Fruit fly (Drosophila melanogaster) whole organism, prepupa: Measurements from ENCODE around the gene Vps29.

ENCODE experiments used
- Blimp-1 ChIP-seq: fragments of 200-800 bp; sonication (Bioruptor generic); optimal IDR thresholded peaks from 3 replicates; lab custom pipeline; 2017; ENCODE audit warnings: missing biosample characterization, missing genetic modification characterization, mild to moderate bottlenecking, moderate library complexity, missing genetic modification reagents
- CG10669 ChIP-seq: fragments of 200-800 bp; sonication (Bioruptor generic); optimal IDR thresholded peaks from 3 replicates; lab custom pipeline; 2018; ENCODE audit warnings: missing biosample characterization, mild to moderate bottlenecking, missing genetic modification characterization, moderate library complexity
- CG11762 ChIP-seq: fragments of 200-800 bp; sonication (Bioruptor generic); optimal IDR thresholded peaks from 3 replicates; lab custom pipeline; 2016; ENCODE audit warnings: missing biosample characterization, missing genetic modification characterization; ENCODE audit not compliant: insufficient read depth
- CG11902 ChIP-seq: fragments of 200-800 bp; sonication (Bioruptor generic); optimal IDR thresholded peaks from 3 replicates; lab custom pipeline; 2016; ENCODE audit warnings: missing biosample characterization, missing genetic modification characterization
- CG1621 ChIP-seq: fragments of 200-800 bp; sonication (Bioruptor generic); optimal IDR thresholded peaks from 3 replicates; lab custom pipeline; 2018; ENCODE audit warnings: missing biosample characterization, mild to moderate bottlenecking, missing genetic modification characterization
- CG16779 ChIP-seq: fragments of 200-800 bp; sonication (Bioruptor generic); optimal IDR thresholded peaks from 3 replicates; lab custom pipeline; 2017; ENCODE audit warnings: missing biosample characterization, mild to moderate bottlenecking, missing genetic modification characterization
- CG32006 ChIP-seq: fragments of 200-800 bp; sonication (Bioruptor generic); optimal IDR thresholded peaks from 3 replicates; lab custom pipeline; 2017; ENCODE audit warnings: missing biosample characterization, mild to moderate bottlenecking, missing genetic modification characterization
- CG34406 ChIP-seq: fragments of 200-800 bp; sonication (Bioruptor generic); optimal IDR thresholded peaks from 3 replicates; lab custom pipeline; 2016; ENCODE audit warnings: missing biosample characterization, missing genetic modification characterization
- CG4318 ChIP-seq: fragments of 200-800 bp; sonication (Bioruptor generic); optimal IDR thresholded peaks from 3 replicates; lab custom pipeline; 2017; ENCODE audit warnings: missing biosample characterization, mild to moderate bottlenecking, missing genetic modification characterization
- CG6163 ChIP-seq: fragments of 200-800 bp; sonication (Bioruptor generic); IDR thresholded peaks from 3 replicates; pipeline ENCODE4 v1.3.6; 2022; ENCODE audit warnings: missing biosample characterization, missing genetic modification characterization
- CG6276 ChIP-seq: fragments of 200-800 bp; sonication (Bioruptor generic); optimal IDR thresholded peaks from 2 replicates; lab custom pipeline; 2017; ENCODE audit warnings: missing biosample characterization, mild to moderate bottlenecking, missing genetic modification characterization
- CG6792 ChIP-seq: fragments of 200-800 bp; sonication (Bioruptor generic); optimal IDR thresholded peaks from 3 replicates; lab custom pipeline; 2016; ENCODE audit warnings: missing biosample characterization, missing genetic modification characterization
- CG6854 ChIP-seq: fragments of 200-800 bp; sonication (Bioruptor generic); optimal IDR thresholded peaks from 2 replicates; lab custom pipeline; 2017; ENCODE audit warnings: missing biosample characterization, mild to moderate bottlenecking, missing genetic modification characterization
- CG7368 ChIP-seq: fragments of 200-800 bp; sonication (Bioruptor generic); optimal IDR thresholded peaks from 3 replicates; lab custom pipeline; 2016; ENCODE audit warnings: missing biosample characterization, missing genetic modification characterization
- CG8319 ChIP-seq: fragments of 200-800 bp; sonication (Bioruptor generic); optimal IDR thresholded peaks from 3 replicates; lab custom pipeline; 2016; ENCODE audit warnings: missing biosample characterization, missing genetic modification characterization
- CG9139 ChIP-seq: fragments of 200-800 bp; sonication (Bioruptor generic); optimal IDR thresholded peaks from 3 replicates; lab custom pipeline; 2017; ENCODE audit warnings: missing biosample characterization, mild to moderate bottlenecking, missing genetic modification characterization
- Eip75B ChIP-seq: fragments of 200-800 bp; sonication (Bioruptor generic); optimal IDR thresholded peaks from 3 replicates; lab custom pipeline; 2016; ENCODE audit warnings: missing biosample characterization, missing genetic modification characterization
- Ets21C ChIP-seq: fragments of 200-800 bp; sonication (Bioruptor generic); optimal IDR thresholded peaks from 3 replicates; lab custom pipeline; 2016; ENCODE audit warnings: missing biosample characterization, missing genetic modification characterization
- Ets96B ChIP-seq: fragments of 200-800 bp; optimal IDR thresholded peaks from 2 replicates; lab custom pipeline; 2019; ENCODE audit warnings: missing biosample characterization, mild to moderate bottlenecking, missing genetic modification characterization, moderate library complexity
- Gug ChIP-seq: fragments of 200-800 bp; sonication (Bioruptor generic); IDR thresholded peaks from 2 replicates; pipeline ENCODE4 v1.3.6; 2022; ENCODE audit warnings: missing biosample characterization, missing genetic modification characterization
- Lpt ChIP-seq: fragments of 200-800 bp; sonication (Bioruptor generic); optimal IDR thresholded peaks from 3 replicates; lab custom pipeline; 2016; ENCODE audit warnings: missing biosample characterization, missing genetic modification characterization
- OdsH ChIP-seq: fragments of 200-800 bp; sonication (Bioruptor generic); optimal IDR thresholded peaks from 3 replicates; lab custom pipeline; 2016; ENCODE audit warnings: missing biosample characterization, missing genetic modification characterization
- Smox ChIP-seq: fragments of 200-800 bp; sonication (Bioruptor generic); optimal IDR thresholded peaks from 3 replicates; lab custom pipeline; 2016; ENCODE audit warnings: missing biosample characterization, missing genetic modification characterization
- Sox102F ChIP-seq: fragments of 200-800 bp; sonication (Bioruptor generic); optimal IDR thresholded peaks from 2 replicates; lab custom pipeline; 2016; ENCODE audit warnings: missing biosample characterization, mild to moderate bottlenecking, missing genetic modification characterization
- Sox14 ChIP-seq: fragments of 200-800 bp; sonication (Bioruptor generic); optimal IDR thresholded peaks from 3 replicates; lab custom pipeline; 2016; ENCODE audit warnings: missing biosample characterization, missing genetic modification characterization
- Sox15 ChIP-seq: fragments of 200-800 bp; sonication (Bioruptor generic); optimal IDR thresholded peaks from 3 replicates; lab custom pipeline; 2016; ENCODE audit warnings: missing biosample characterization, missing genetic modification characterization
- dsx ChIP-seq: fragments of 200-800 bp; optimal IDR thresholded peaks from 3 replicates; lab custom pipeline; 2019; ENCODE audit warnings: missing biosample characterization, mild to moderate bottlenecking, missing genetic modification characterization, moderate library complexity; ENCODE audit not compliant: poor library complexity, severe bottlenecking
- fd59A ChIP-seq: fragments of 200-800 bp; sonication (Bioruptor generic); optimal IDR thresholded peaks from 2 replicates; lab custom pipeline; 2017; ENCODE audit warnings: missing biosample characterization, mild to moderate bottlenecking, missing genetic modification characterization, missing genetic modification reagents
- fd85E ChIP-seq: fragments of 200-800 bp; sonication (Bioruptor generic); optimal IDR thresholded peaks from 3 replicates; lab custom pipeline; 2016; ENCODE audit warnings: missing biosample characterization, missing genetic modification characterization
- net ChIP-seq: fragments of 200-800 bp; sonication (Bioruptor generic); optimal IDR thresholded peaks from 3 replicates; lab custom pipeline; 2016; ENCODE audit warnings: missing biosample characterization, missing genetic modification characterization
- pdm3 ChIP-seq: fragments of 200-800 bp; sonication (Bioruptor generic); optimal IDR thresholded peaks from 3 replicates; lab custom pipeline; 2016; ENCODE audit warnings: missing biosample characterization, missing genetic modification characterization
- salr ChIP-seq, 2 experiments: fragments of 200-800 bp; sonication (Bioruptor generic); optimal IDR thresholded peaks; 3 replicates each; lab custom pipeline; 2016 to 2018; ENCODE audit warnings: missing biosample characterization in 2 of 2, missing genetic modification characterization in 2 of 2, mild to moderate bottlenecking in 1 of 2
- spab ChIP-seq: fragments of 200-800 bp; sonication (Bioruptor generic); optimal IDR thresholded peaks from 2 replicates; lab custom pipeline; 2017; ENCODE audit warnings: missing biosample characterization, mild to moderate bottlenecking, missing genetic modification characterization, missing genetic modification reagents
- ss ChIP-seq, 2 experiments: fragments of 200-800 bp; sonication (Bioruptor generic); optimal IDR thresholded peaks; 2 replicates in 1 of 2; 3 replicates in 1 of 2; lab custom pipeline; 2017 to 2018; ENCODE audit warnings: mild to moderate bottlenecking in 2 of 2, missing biosample characterization in 2 of 2, missing genetic modification characterization in 2 of 2, moderate library complexity in 1 of 2
- svp ChIP-seq: fragments of 200-800 bp; sonication (Bioruptor generic); peaks from one replicate; lab custom pipeline; 2016; ENCODE audit warnings: missing biosample characterization, missing genetic modification characterization
- topi ChIP-seq: fragments of 200-800 bp; sonication (Bioruptor generic); optimal IDR thresholded peaks from 3 replicates; lab custom pipeline; 2016; ENCODE audit warnings: missing biosample characterization, missing genetic modification characterization

The Vps29 gene

DNA sequence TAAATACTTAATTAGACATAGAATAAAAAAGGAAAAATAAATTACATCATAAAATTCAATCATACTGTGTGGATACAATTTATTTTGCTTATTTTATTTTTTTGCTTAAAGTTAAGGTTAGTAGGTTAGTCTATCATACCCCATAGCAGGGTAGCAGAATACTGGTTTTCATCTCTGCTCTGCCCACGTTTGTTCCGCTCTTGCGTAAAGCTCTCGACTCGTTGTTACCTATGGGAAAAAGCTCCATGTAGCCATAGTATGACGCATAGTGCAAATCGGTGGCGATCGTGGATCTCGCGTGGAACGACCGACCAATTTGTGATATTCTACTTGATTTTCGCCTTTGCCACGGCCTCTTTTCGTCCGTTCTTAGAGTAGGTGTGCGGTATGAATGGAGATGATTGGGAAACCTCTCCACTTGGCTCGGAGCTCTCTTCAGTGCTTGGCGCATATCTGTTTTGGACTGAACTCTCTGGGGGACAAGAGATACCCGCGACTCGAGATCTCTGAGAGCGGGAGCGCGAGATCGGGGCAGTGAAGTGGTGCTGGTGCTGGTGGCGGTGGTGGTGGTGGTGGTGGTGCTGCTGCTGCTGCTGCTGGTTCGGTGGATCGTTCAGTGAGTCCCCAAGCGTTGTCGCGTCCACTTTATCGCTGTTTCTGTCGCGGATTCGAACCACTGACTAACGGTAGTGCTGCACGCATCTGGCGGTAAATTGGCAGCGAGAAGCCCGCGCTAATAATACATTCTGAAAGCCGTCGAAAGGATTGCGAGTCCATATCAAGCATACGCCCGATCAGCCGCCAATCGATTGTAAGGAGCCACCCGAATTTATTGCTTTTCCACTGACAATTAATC is 35.3 kb downstream of the Vps29 start, which contains the start of gene CG5001 (continued):
- peak in 1 of 2 experiments; percentile 22 for TF ChIP-seq ss (GFP tag; optimal IDR thresholded peaks at IDR 0.05; lab: Kevin White, UChicago)
- TF ChIP-seq Gug (GFP tag; lab: Robert Waterston, UW): peak; percentile 76
- TF ChIP-seq fd59A (GFP tag; lab: Kevin White, UChicago): peak; percentile 20
- peak; percentile 87 for TF ChIP-seq CG6163 (GFP tag; lab: Robert Waterston, UW)
- TF ChIP-seq net (GFP tag; lab: Kevin White, UChicago): peak; percentile 83
- no peak for TF ChIP-seq CG10669 (GFP tag; lab: Kevin White, UChicago)
- TF ChIP-seq CG6276 (GFP tag; lab: Kevin White, UChicago): peak; percentile 71
- peak; percentile 3 for TF ChIP-seq CG7368 (GFP tag; lab: Kevin White, UChicago)
- no peak for TF ChIP-seq topi
- TF ChIP-seq CG32006: peak; percentile 75
- peak; percentile 45 for TF ChIP-seq Sox15 (GFP tag; lab: Kevin White, UChicago)
- TF ChIP-seq pdm3 (GFP tag; lab: Kevin White, UChicago): no peak
- TF ChIP-seq CG6792 (GFP tag; lab: Kevin White, UChicago): peak; percentile 74
- TF ChIP-seq CG6854 (GFP tag; lab: Kevin White, UChicago): peak; percentile 1
- TF ChIP-seq svp (GFP tag; lab: Kevin White, UChicago): peak; percentile 92

DNA sequence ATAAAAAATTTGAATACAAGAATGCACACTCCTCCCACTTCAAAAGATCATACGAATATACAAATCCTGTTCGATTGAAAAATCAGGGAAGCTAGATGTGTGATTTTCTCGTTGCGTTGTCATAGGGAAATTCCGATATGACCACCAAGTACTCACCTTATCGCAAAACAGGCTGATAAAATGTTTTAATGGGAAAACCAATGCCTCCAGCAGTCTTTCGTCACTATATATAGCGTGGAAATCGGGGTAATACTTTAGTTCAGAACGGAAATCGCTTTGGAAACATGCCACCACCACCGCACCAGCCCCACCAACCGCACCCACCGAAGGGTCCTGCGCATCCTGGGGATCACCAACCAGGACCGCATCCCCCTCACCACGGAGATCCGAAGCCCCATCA is 48.6 kb downstream of the Vps29 start, which contains the start of the genes CG5139 and CG43348:
TSS of gene CG5139 (minus strand) at position 101 of the 400 bp plus-strand sequence.
TSS of gene CG43348 (plus strand) at position 247 of the 400 bp plus-strand sequence.
- TF ChIP-seq Sox102F (GFP tag; lab: Kevin White, UChicago) (no peak), dsx (no peak), spab (GFP tag; lab: Kevin White, UChicago) (no peak), svp (GFP tag; lab: Kevin White, UChicago) (no peak), CG9139 (GFP tag; lab: Kevin White, UChicago) (no peak), topi (no peak), CG1621 (tag; lab: Kevin White, UChicago) (no peak), fd85E (GFP tag; lab: Kevin White, UChicago) (no peak), Smox (no peak), CG34406 (no peak), OdsH (no peak)

DNA sequence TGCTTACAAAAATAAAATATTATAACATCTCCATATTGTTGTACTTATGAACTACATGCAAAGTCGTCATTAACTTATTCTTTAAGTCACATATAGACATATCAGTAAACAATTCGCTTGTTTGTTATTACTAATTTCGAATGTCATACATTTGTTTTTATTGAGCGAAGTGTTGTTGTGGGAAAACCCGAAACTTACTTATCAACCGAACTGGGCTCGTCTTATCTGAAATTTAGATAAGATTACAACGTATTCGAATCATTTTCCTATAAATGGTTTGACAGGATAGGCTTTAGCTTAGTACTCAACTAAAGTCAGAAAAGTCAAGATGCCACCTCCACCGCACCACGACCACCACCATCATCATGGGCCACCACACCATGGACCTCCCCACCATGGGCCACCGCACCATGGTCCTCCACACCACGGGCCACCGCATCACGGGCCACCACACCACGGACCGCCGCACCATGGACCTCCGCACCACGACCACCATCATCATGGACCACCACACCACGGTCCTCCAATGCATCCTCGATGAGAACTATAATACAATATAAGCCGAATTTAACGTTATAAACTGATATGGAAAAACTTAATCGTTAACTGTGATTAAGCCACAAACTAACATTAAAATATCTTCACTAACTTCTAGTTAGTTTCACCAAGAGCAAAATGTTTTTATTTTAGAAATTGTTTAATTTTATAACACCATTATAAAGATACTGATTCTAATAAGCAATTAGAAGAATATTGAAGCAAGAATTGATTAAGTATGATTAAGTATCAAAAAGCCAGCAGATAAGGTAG is 49.6 kb downstream of the Vps29 start, which contains the start of the genes CG43349 and CG5011:
TSS of gene CG43349 (plus strand) at position 294 of the 810 bp plus-strand sequence.
TSS of gene CG5011 (plus strand) at position 760 of the 810 bp plus-strand sequence.
- TF ChIP-seq fd85E (GFP tag; lab: Kevin White, UChicago) (no peak), CG8319 (GFP tag; lab: Kevin White, UChicago) (no peak), Lpt (GFP tag; lab: Kevin White, UChicago) (no peak), CG11762 (GFP tag; lab: Kevin White, UChicago) (no peak), Ets21C (GFP tag; lab: Kevin White, UChicago) (no peak), Blimp-1 (GFP tag; lab: Kevin White, UChicago) (no peak), CG6854 (GFP tag; lab: Kevin White, UChicago) (no peak), CG4318 (no peak), CG16779 (tag; lab: Kevin White, UChicago) (no peak), Sox14 (GFP tag; lab: Kevin White, UChicago) (no peak), Eip75B (no peak), salr (GFP tag; optimal IDR thresholded peaks at IDR 0.05; lab: Kevin White, UChicago) (no peak), CG7368 (GFP tag; lab: Kevin White, UChicago) (no peak), CG11902 (GFP tag; lab: Kevin White, UChicago) (no peak), Ets96B (tag; lab: Kevin White, UChicago) (no peak)
